Fruit fly (Drosophila melanogaster) whole organism, wandering third instar larva: ENCODE measurements around the gene Sfp24Bc.

ENCODE experiments used
- CG32264 ChIP-seq: fragments of 200-800 bp; sonication (Bioruptor generic); optimal IDR thresholded peaks from 2 replicates; lab custom pipeline; 2016; ENCODE audit warnings: missing biosample characterization, missing genetic modification characterization
- CG9705 ChIP-seq: fragments of 200-800 bp; sonication (Bioruptor generic); optimal IDR thresholded peaks from 2 replicates; lab custom pipeline; 2018; ENCODE audit warnings: missing biosample characterization, mild to moderate bottlenecking, missing genetic modification characterization
- CrebA ChIP-seq: fragments of 200-800 bp; sonication (Bioruptor generic); optimal IDR thresholded peaks from 2 replicates; lab custom pipeline; 2016; ENCODE audit warnings: missing biosample characterization, mild to moderate bottlenecking, missing genetic modification characterization, borderline replicate concordance
- GATAd ChIP-seq: sonication (Bioruptor generic); optimal IDR thresholded peaks from 2 replicates; lab custom pipeline; 2016; ENCODE audit warnings: missing biosample characterization, missing genetic modification characterization
- HLH106 ChIP-seq: fragments of 200-800 bp; optimal IDR thresholded peaks from 3 replicates; lab custom pipeline; 2019; ENCODE audit warnings: missing biosample characterization, mild to moderate bottlenecking, missing genetic modification characterization, moderate library complexity
- Hnf4 ChIP-seq: fragments of 200-800 bp; sonication (Bioruptor generic); optimal IDR thresholded peaks from 2 replicates; lab custom pipeline; 2016; ENCODE audit warnings: missing biosample characterization, mild to moderate bottlenecking, missing genetic modification characterization
- Hr83 ChIP-seq: fragments of 200-300 bp; sonication (Bioruptor generic); optimal IDR thresholded peaks from 2 replicates; lab custom pipeline; 2016; ENCODE audit warnings: missing biosample characterization, mild to moderate bottlenecking, missing genetic modification characterization, moderate library complexity; ENCODE audit not compliant: poor library complexity, severe bottlenecking
- Mio ChIP-seq: sonication (Bioruptor generic); optimal IDR thresholded peaks from 2 replicates; lab custom pipeline; 2016; ENCODE audit warnings: missing biosample characterization, missing genetic modification characterization
- Myc ChIP-seq: fragments of >200 bp; optimal IDR thresholded peaks from 2 replicates; lab custom pipeline; 2017
- N ChIP-seq: fragments of >200 bp; optimal IDR thresholded peaks from 2 replicates; lab custom pipeline; 2018; ENCODE audit warnings: missing biosample characterization, missing external identifiers, missing genetic modification characterization
- Rel ChIP-seq, 2 experiments: fragments of 200-800 bp; sonication (Bioruptor generic) in 1 of 2; optimal IDR thresholded peaks; 2 replicates in 1 of 2; 3 replicates in 1 of 2; lab custom pipeline; 2016 to 2019; ENCODE audit warnings: mild to moderate bottlenecking in 2 of 2, missing biosample characterization in 2 of 2, missing genetic modification characterization in 2 of 2, moderate library complexity in 1 of 2
- Sp1 ChIP-seq: fragments of 200-800 bp; sonication (Bioruptor generic); optimal IDR thresholded peaks from 3 replicates; lab custom pipeline; 2019; ENCODE audit warnings: missing biosample characterization, mild to moderate bottlenecking, missing genetic modification characterization, moderate library complexity
- Vsx2 ChIP-seq: fragments of 200-300, 225-300 bp; sonication (Bioruptor generic); optimal IDR thresholded peaks from 2 replicates; lab custom pipeline; 2018; ENCODE audit warnings: missing biosample characterization, missing genetic modification characterization; ENCODE audit not compliant: partially characterized antibody
- br ChIP-seq: fragments of 200-800 bp; sonication (Bioruptor generic); optimal IDR thresholded peaks from 2 replicates; lab custom pipeline; 2016; ENCODE audit warnings: missing biosample characterization, missing genetic modification characterization
- brk ChIP-seq: fragments of 200-800 bp; sonication (Bioruptor generic); optimal IDR thresholded peaks from 2 replicates; lab custom pipeline; 2016; ENCODE audit warnings: missing biosample characterization, mild to moderate bottlenecking, missing genetic modification characterization
- dmrt93B ChIP-seq: fragments of 200-800 bp; sonication (Bioruptor generic); optimal IDR thresholded peaks from 2 replicates; lab custom pipeline; 2018; ENCODE audit warnings: missing biosample characterization, mild to moderate bottlenecking, missing genetic modification characterization
- dsf ChIP-seq: sonication (Bioruptor generic); optimal IDR thresholded peaks from 2 replicates; lab custom pipeline; 2016; ENCODE audit warnings: missing biosample characterization, missing genetic modification characterization, borderline replicate concordance
- ey ChIP-seq: fragments of 200-800 bp; sonication (Bioruptor generic); optimal IDR thresholded peaks from 2 replicates; lab custom pipeline; 2016; ENCODE audit warnings: missing biosample characterization, missing genetic modification characterization
- foxo ChIP-seq, 2 experiments: fragments of 200-800 bp; sonication (Bioruptor generic); optimal IDR thresholded peaks; 2 replicates in 1 of 2; 3 replicates in 1 of 2; lab custom pipeline; 2016 to 2017; ENCODE audit warnings: missing biosample characterization in 2 of 2, missing genetic modification characterization in 2 of 2
- fru ChIP-seq: fragments of 200-800 bp; sonication (Bioruptor generic); optimal IDR thresholded peaks from 3 replicates; lab custom pipeline; 2016; ENCODE audit warnings: missing biosample characterization, mild to moderate bottlenecking, missing genetic modification characterization
- h ChIP-seq: fragments of 200-800 bp; sonication (Bioruptor generic); optimal IDR thresholded peaks from 3 replicates; lab custom pipeline; 2016; ENCODE audit warnings: missing biosample characterization, mild to moderate bottlenecking, missing genetic modification characterization
- jim ChIP-seq: fragments of 175-275, 200-325 bp; sonication (Bioruptor generic); optimal IDR thresholded peaks from 2 replicates; lab custom pipeline; 2016; ENCODE audit warnings: missing biosample characterization, mild to moderate bottlenecking, missing genetic modification characterization
- pan ChIP-seq: fragments of >200 bp; optimal IDR thresholded peaks from 2 replicates; lab custom pipeline; 2017
- psq ChIP-seq: fragments of 200-800 bp; sonication (Bioruptor generic); optimal IDR thresholded peaks from 3 replicates; lab custom pipeline; 2017; ENCODE audit warnings: missing biosample characterization, mild to moderate bottlenecking, missing genetic modification characterization, moderate library complexity
- rgr ChIP-seq: fragments of 200-800 bp; sonication (Bioruptor generic); optimal IDR thresholded peaks from 3 replicates; lab custom pipeline; 2016; ENCODE audit warnings: missing biosample characterization, mild to moderate bottlenecking, missing genetic modification characterization
- sage ChIP-seq: fragments of 200-800 bp; sonication (Bioruptor generic); optimal IDR thresholded peaks from 2 replicates; lab custom pipeline; 2016; ENCODE audit warnings: missing biosample characterization, mild to moderate bottlenecking, missing genetic modification characterization
- tai ChIP-seq: sonication (Bioruptor generic); optimal IDR thresholded peaks from 2 replicates; lab custom pipeline; 2016; ENCODE audit warnings: missing biosample characterization, missing genetic modification characterization
- usp ChIP-seq: fragments of >200 bp; optimal IDR thresholded peaks from 2 replicates; lab custom pipeline; 2017; ENCODE audit warnings: missing biosample characterization, missing genetic modification characterization

Sfp24Bc gene

dm6 chr2L:3646041-3646440 is 24.3 kb downstream of the Sfp24Bc start:
- TF ChIP-seq br = peak; percentile 2
- no peak for TF ChIP-seq Vsx2
- no peak for TF ChIP-seq pan (lab: Kevin White, UChicago)

- TF ChIP-seq Mio (GFP tag; lab: Kevin White, UChicago) (no peak), HLH106 (tag; lab: Kevin White, UChicago) (no peak), ey (GFP tag; lab: Kevin White, UChicago) (no peak), rgr (GFP tag; lab: Kevin White, UChicago) (no peak), jim (GFP tag; lab: Kevin White, UChicago) (no peak), Sp1 (GFP tag; lab: Kevin White, UChicago) (no peak), Hnf4 (GFP tag; lab: Kevin White, UChicago) (no peak), dmrt93B (GFP tag; lab: Kevin White, UChicago) (no peak), CG32264 (GFP tag; lab: Kevin White, UChicago) (no peak)
These were observed 25.0 kb downstream of the Sfp24Bc start for dm6 chr2L:3645339-3645738.

- TF ChIP-seq Rel (GFP tag; optimal IDR thresholded peaks at IDR 0.05; lab: Kevin White, UChicago) (no peak), Rel (tag; optimal IDR thresholded peaks at IDR 0.05; lab: Kevin White, UChicago) (peak; percentile 81), CrebA (GFP tag; lab: Kevin White, UChicago) (peak; percentile 38), br (no peak), brk (GFP tag; lab: Kevin White, UChicago) (peak; percentile 41), tai (GFP tag; lab: Kevin White, UChicago) (peak; percentile 2)
These were observed 28.0 kb downstream of the Sfp24Bc start for dm6 chr2L:3642148-3642920.

dm6 chr2L:3640952-3641351 is 29.4 kb downstream of the Sfp24Bc start:
- no peak for TF ChIP-seq GATAd (GFP tag; lab: Kevin White, UChicago)
- no peak for TF ChIP-seq tai (GFP tag; lab: Kevin White, UChicago)
- no peak for TF ChIP-seq CG9705 (GFP tag; lab: Kevin White, UChicago)
- TF ChIP-seq h (GFP tag; lab: Kevin White, UChicago) = no peak

dm6 chr2L:3639924-3640323 is 30.5 kb downstream of the Sfp24Bc start:
- TF ChIP-seq br (peak; percentile 19), tai (GFP tag; lab: Kevin White, UChicago) (no peak), Rel (GFP tag; optimal IDR thresholded peaks at IDR 0.05; lab: Kevin White, UChicago) (no peak), Rel (tag; optimal IDR thresholded peaks at IDR 0.05; lab: Kevin White, UChicago) (peak; percentile 70)

DNA sequence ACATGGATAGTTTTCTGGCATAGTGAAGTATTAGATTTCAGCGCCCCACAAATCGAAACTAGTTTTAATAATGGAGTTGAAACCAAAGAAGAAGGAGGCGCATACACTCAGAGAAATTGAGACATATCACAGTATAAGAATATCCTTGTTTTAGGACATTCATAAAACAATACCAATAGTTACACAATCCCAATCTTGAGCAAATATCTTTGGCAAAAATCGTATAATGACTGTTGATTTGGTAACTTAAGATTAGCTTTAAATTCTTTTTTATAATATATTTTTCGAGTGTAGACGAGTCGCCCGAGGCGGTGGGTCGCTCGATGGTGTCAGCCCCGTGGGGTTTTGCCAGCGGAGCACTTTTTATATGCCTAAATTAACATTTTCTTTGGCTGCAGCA is 34.9 kb downstream of the Sfp24Bc start:
- TF ChIP-seq Mio (GFP tag; lab: Kevin White, UChicago) = no peak

DNA sequence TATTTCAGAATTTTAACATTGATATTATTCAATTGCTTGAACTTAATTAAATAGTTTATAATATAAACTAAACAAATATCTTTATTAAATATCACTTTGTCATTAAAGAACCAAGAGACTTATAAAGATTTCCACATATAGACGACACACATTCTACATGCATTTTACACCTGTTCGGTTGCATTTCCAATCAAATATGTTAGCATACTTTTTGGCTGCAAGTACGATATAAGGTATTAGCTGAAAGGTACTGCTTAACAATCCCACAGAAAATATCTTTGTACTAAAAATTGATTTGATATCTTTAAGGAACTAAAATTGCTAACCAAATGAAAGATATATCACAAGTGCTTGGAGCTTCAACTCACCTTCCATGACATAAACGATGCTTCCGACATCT is 36.5 kb downstream of the Sfp24Bc start:
- TF ChIP-seq GATAd (GFP tag; lab: Kevin White, UChicago) (no peak), rgr (GFP tag; lab: Kevin White, UChicago) (no peak), dsf (GFP tag; lab: Kevin White, UChicago) (no peak), Sp1 (GFP tag; lab: Kevin White, UChicago) (no peak), tai (GFP tag; lab: Kevin White, UChicago) (peak; percentile 45), sage (GFP tag; lab: Kevin White, UChicago) (no peak), Hnf4 (GFP tag; lab: Kevin White, UChicago) (no peak), usp (no peak), foxo (GFP tag; optimal IDR thresholded peaks at IDR 0.05; lab: Kevin White, UChicago) (no peak), fru (no peak), Hr83 (no peak), brk (GFP tag; lab: Kevin White, UChicago) (no peak), Myc (lab: Kevin White, UChicago) (peak; percentile 62), br (no peak), psq (no peak), N (GFP tag; lab: Kevin White, UChicago) (no peak)
- TF ChIP-seq, all 38 proteins: peak for 2
